Fruit fly (Drosophila melanogaster) whole organism, embryonic: ENCODE data around the gene CG4577.

Source experiments
- ATbp ChIP-seq: fragments of 200-800 bp; sonication (Bioruptor generic); optimal IDR thresholded peaks from 2 replicates; lab custom pipeline; 2017; ENCODE audit warnings: missing biosample characterization, mild to moderate bottlenecking, missing genetic modification characterization, missing genetic modification reagents
- Atf6 ChIP-seq: fragments of 200-800 bp; sonication (Bioruptor generic); IDR thresholded peaks from 2 replicates; pipeline ENCODE4 v1.3.6; 2022; ENCODE audit warnings: missing biosample characterization, missing genetic modification characterization
- B-H2 ChIP-seq: fragments of 200-800 bp; sonication (Bioruptor generic); optimal IDR thresholded peaks from 2 replicates; lab custom pipeline; 2018; ENCODE audit warnings: missing biosample characterization, mild to moderate bottlenecking, missing genetic modification characterization
- C15 ChIP-seq: fragments of 200-800 bp; sonication (Bioruptor generic); IDR thresholded peaks from 3 replicates; pipeline ENCODE4 v1.3.6; 2022; ENCODE audit warnings: missing biosample characterization, missing genetic modification characterization
- CG10209 ChIP-seq: fragments of 200-800 bp; sonication (Bioruptor generic); optimal IDR thresholded peaks from 3 replicates; lab custom pipeline; 2017; ENCODE audit warnings: missing biosample characterization, mild to moderate bottlenecking, missing genetic modification characterization, missing genetic modification reagents
- CG11398 ChIP-seq: fragments of 200-800 bp; sonication (Bioruptor generic); optimal IDR thresholded peaks from 2 replicates; lab custom pipeline; 2016; ENCODE audit warnings: missing biosample characterization, missing genetic modification characterization
- CG12391 ChIP-seq: fragments of 200-800 bp; sonication (Bioruptor generic); optimal IDR thresholded peaks from 3 replicates; lab custom pipeline; 2018; ENCODE audit warnings: missing biosample characterization, mild to moderate bottlenecking, missing genetic modification characterization, moderate library complexity
- CG12769 ChIP-seq: fragments of 200-800 bp; sonication (Bioruptor generic); optimal IDR thresholded peaks from 2 replicates; lab custom pipeline; 2019; ENCODE audit warnings: missing biosample characterization, mild to moderate bottlenecking, missing genetic modification characterization, moderate library complexity
- CG14050 ChIP-seq: fragments of 200-800 bp; sonication (Bioruptor generic); IDR thresholded peaks from 3 replicates; pipeline ENCODE4 v1.3.6; 2022; ENCODE audit warnings: missing biosample characterization, missing genetic modification characterization
- CG16815 ChIP-seq: fragments of 200-800 bp; sonication (Bioruptor generic); optimal IDR thresholded peaks from 3 replicates; lab custom pipeline; 2017; ENCODE audit warnings: missing biosample characterization, mild to moderate bottlenecking, missing genetic modification characterization
- CG17612 ChIP-seq: fragments of 200-800 bp; sonication (Bioruptor generic); IDR thresholded peaks from 2 replicates; pipeline ENCODE4 v1.3.6; 2022; ENCODE audit warnings: missing biosample characterization, missing genetic modification characterization
- CG1792 ChIP-seq: fragments of 200-800 bp; sonication (Bioruptor generic); optimal IDR thresholded peaks from 2 replicates; lab custom pipeline; 2016; ENCODE audit warnings: missing biosample characterization, missing genetic modification characterization
- CG18011 ChIP-seq: fragments of 200-800 bp; sonication (Bioruptor generic); optimal IDR thresholded peaks from 2 replicates; lab custom pipeline; 2017; ENCODE audit warnings: missing biosample characterization, missing genetic modification characterization, mild to moderate bottlenecking, moderate library complexity, missing genotype
- CG18476 ChIP-seq: fragments of 200-800 bp; sonication (Bioruptor generic); optimal IDR thresholded peaks from 2 replicates; lab custom pipeline; 2016; ENCODE audit warnings: missing biosample characterization, mild to moderate bottlenecking, missing genetic modification characterization
- CG32532 ChIP-seq: fragments of 200-800 bp; sonication (Bioruptor generic); IDR thresholded peaks from 2 replicates; pipeline ENCODE4 v1.3.6; 2022; ENCODE audit warnings: missing biosample characterization, missing genetic modification characterization
- CG4707 ChIP-seq: fragments of 200-800 bp; sonication (Bioruptor generic); optimal IDR thresholded peaks from 2 replicates; lab custom pipeline; 2018; ENCODE audit warnings: missing biosample characterization, mild to moderate bottlenecking, missing genetic modification characterization, moderate library complexity
- CG6254 ChIP-seq: fragments of 200-800 bp; sonication (Bioruptor generic); optimal IDR thresholded peaks from 3 replicates; lab custom pipeline; 2017; ENCODE audit warnings: mild to moderate bottlenecking, missing biosample characterization, missing genetic modification reagents, missing genetic modification characterization
- CG7271 ChIP-seq: fragments of 200-800 bp; sonication (Bioruptor generic); optimal IDR thresholded peaks from 2 replicates; lab custom pipeline; 2018; ENCODE audit warnings: missing biosample characterization, mild to moderate bottlenecking, missing genetic modification characterization, moderate library complexity
- CG7928 ChIP-seq: fragments of 200-800 bp; sonication (Bioruptor generic); optimal IDR thresholded peaks from 2 replicates; lab custom pipeline; 2017; ENCODE audit warnings: missing biosample characterization, mild to moderate bottlenecking, missing genetic modification characterization
- CG9609 ChIP-seq: fragments of 200-800 bp; sonication (Bioruptor generic); optimal IDR thresholded peaks from 3 replicates; lab custom pipeline; 2016; ENCODE audit warnings: missing biosample characterization, missing genetic modification characterization
- Deaf1 ChIP-seq: fragments of 200-800 bp; optimal IDR thresholded peaks from 3 replicates; lab custom pipeline; 2019; ENCODE audit warnings: missing biosample characterization, mild to moderate bottlenecking, missing genetic modification characterization, moderate library complexity
- Elba2 ChIP-seq: fragments of 200-800 bp; sonication (Bioruptor generic); optimal IDR thresholded peaks from 3 replicates; lab custom pipeline; 2016; ENCODE audit warnings: missing biosample characterization, missing genetic modification characterization
- Fer1 ChIP-seq: fragments of 200-800 bp; sonication (Bioruptor generic); optimal IDR thresholded peaks from 2 replicates; lab custom pipeline; 2017; ENCODE audit warnings: missing biosample characterization, mild to moderate bottlenecking, missing genetic modification characterization
- HLHmδ ChIP-seq: fragments of 200-800 bp; sonication (Bioruptor generic); optimal IDR thresholded peaks from 2 replicates; lab custom pipeline; 2018; ENCODE audit warnings: missing biosample characterization, mild to moderate bottlenecking, missing genetic modification characterization, moderate library complexity
- Lpt ChIP-seq: fragments of >200 bp; optimal IDR thresholded peaks from 2 replicates; lab custom pipeline; 2018; ENCODE audit warnings: missing biosample characterization, missing genetic modification characterization
- Meics ChIP-seq: fragments of 200-800 bp; sonication (Bioruptor generic); optimal IDR thresholded peaks from 2 replicates; lab custom pipeline; 2017; ENCODE audit warnings: missing biosample characterization, mild to moderate bottlenecking, missing genetic modification characterization
- Mrtf ChIP-seq: fragments of 200-800 bp; sonication (Bioruptor generic); IDR thresholded peaks from 3 replicates; pipeline ENCODE4 v1.3.6; 2022; ENCODE audit warnings: missing biosample characterization, missing genetic modification characterization
- Sin3A ChIP-seq: fragments of >200 bp; optimal IDR thresholded peaks from 2 replicates; lab custom pipeline; 2018
- TFAM ChIP-seq: fragments of 200-800 bp; sonication (Bioruptor generic); optimal IDR thresholded peaks from 2 replicates; lab custom pipeline; 2017; ENCODE audit warnings: missing biosample characterization, missing genetic modification characterization, inconsistent platforms
- Tbp ChIP-seq: fragments of >200 bp; optimal IDR thresholded peaks from 2 replicates; lab custom pipeline; 2018; ENCODE audit warnings: missing biosample characterization, missing genetic modification characterization
- ci ChIP-seq: fragments of 200-800 bp; sonication (Bioruptor generic); IDR thresholded peaks from 3 replicates; pipeline ENCODE4 v1.3.6; 2022; ENCODE audit warnings: missing biosample characterization, missing genetic modification characterization
- corto ChIP-seq: fragments of 200-800 bp; sonication (Bioruptor generic); optimal IDR thresholded peaks from 2 replicates; lab custom pipeline; 2016; ENCODE audit warnings: missing biosample characterization, mild to moderate bottlenecking, missing genetic modification characterization, moderate library complexity
- da ChIP-seq: fragments of 200-800 bp; sonication (Bioruptor generic); optimal IDR thresholded peaks from 2 replicates; lab custom pipeline; 2016; ENCODE audit warnings: missing biosample characterization, missing genetic modification characterization
- danr ChIP-seq: fragments of 200-800 bp; sonication (Bioruptor generic); IDR thresholded peaks from 2 replicates; pipeline ENCODE4 v1.3.6; 2022; ENCODE audit warnings: missing biosample characterization, missing genetic modification characterization
- dmrt99B ChIP-seq: fragments of 200-800 bp; sonication (Bioruptor generic); optimal IDR thresholded peaks from 2 replicates; lab custom pipeline; 2018; ENCODE audit warnings: missing biosample characterization, mild to moderate bottlenecking, missing genetic modification characterization, moderate library complexity
- emc ChIP-seq: fragments of 200-800 bp; sonication (Bioruptor generic); optimal IDR thresholded peaks from 2 replicates; lab custom pipeline; 2016; ENCODE audit warnings: missing biosample characterization, missing genetic modification characterization
- eyg ChIP-seq: fragments of 200-800 bp; sonication (Bioruptor generic); optimal IDR thresholded peaks from 3 replicates; lab custom pipeline; 2016; ENCODE audit warnings: missing biosample characterization, missing genetic modification characterization
- fru ChIP-seq: fragments of >200 bp; optimal IDR thresholded peaks from 2 replicates; lab custom pipeline; 2017
- gcm ChIP-seq: fragments of 200-800 bp; sonication (Bioruptor generic); optimal IDR thresholded peaks from 2 replicates; lab custom pipeline; 2019; ENCODE audit warnings: missing biosample characterization, mild to moderate bottlenecking, missing genetic modification characterization, moderate library complexity
- ind ChIP-seq: fragments of 200-800 bp; sonication (Bioruptor generic); optimal IDR thresholded peaks from 3 replicates; lab custom pipeline; 2016; ENCODE audit warnings: missing biosample characterization, missing genetic modification characterization
- kah ChIP-seq: fragments of 200-800 bp; sonication (Bioruptor generic); optimal IDR thresholded peaks from 2 replicates; lab custom pipeline; 2018; ENCODE audit warnings: missing biosample characterization, mild to moderate bottlenecking, missing genetic modification characterization
- klu ChIP-seq: fragments of 200-800 bp; sonication (Bioruptor generic); IDR thresholded peaks from 2 replicates; pipeline ENCODE4 v1.3.6; 2022; ENCODE audit warnings: missing biosample characterization, missing genetic modification characterization
- lov ChIP-seq, 2 experiments: fragments of 200-800 bp in 1 of 2; fragments of >200 bp in 1 of 2; sonication (Bioruptor generic) in 1 of 2; IDR thresholded peaks in 1 of 2; optimal IDR thresholded peaks in 1 of 2; 2 replicates in 1 of 2; 3 replicates in 1 of 2; pipeline versions ENCODE4 v1.3.6 to Lab custom; 2017 to 2022; ENCODE audit warnings: missing biosample characterization in 1 of 2, missing genetic modification characterization in 1 of 2
- p53 ChIP-seq: fragments of 200-800 bp; sonication (Bioruptor generic); optimal IDR thresholded peaks from 2 replicates; lab custom pipeline; 2016; ENCODE audit warnings: missing biosample characterization, missing genetic modification characterization
- pan ChIP-seq, 4 experiments: fragments of >200 bp in 3 of 4; fragments of 200-800 bp in 1 of 4; sonication (Bioruptor generic) in 1 of 4; optimal IDR thresholded peaks in 3 of 4; IDR thresholded peaks in 1 of 4; 2 replicates each; pipeline versions ENCODE4 v1.3.6 to Lab custom; 2017 to 2022; ENCODE audit warnings: missing biosample characterization in 2 of 4, missing genetic modification characterization in 2 of 4, mixed read lengths in 1 of 4
- pho ChIP-seq: fragments of 200-800 bp; sonication (Bioruptor generic); optimal IDR thresholded peaks from 2 replicates; lab custom pipeline; 2016; ENCODE audit warnings: missing biosample characterization, missing genetic modification characterization
- rib ChIP-seq: fragments of 200-800 bp; sonication (Bioruptor generic); IDR thresholded peaks from 2 replicates; pipeline ENCODE4 v1.3.6; 2022; ENCODE audit warnings: missing biosample characterization, missing genetic modification characterization
- stwl ChIP-seq: fragments of 200-800 bp; sonication (Bioruptor generic); optimal IDR thresholded peaks from 3 replicates; lab custom pipeline; 2018; ENCODE audit warnings: missing biosample characterization, mild to moderate bottlenecking, missing genetic modification characterization, moderate library complexity

CG4577 gene

DNA sequence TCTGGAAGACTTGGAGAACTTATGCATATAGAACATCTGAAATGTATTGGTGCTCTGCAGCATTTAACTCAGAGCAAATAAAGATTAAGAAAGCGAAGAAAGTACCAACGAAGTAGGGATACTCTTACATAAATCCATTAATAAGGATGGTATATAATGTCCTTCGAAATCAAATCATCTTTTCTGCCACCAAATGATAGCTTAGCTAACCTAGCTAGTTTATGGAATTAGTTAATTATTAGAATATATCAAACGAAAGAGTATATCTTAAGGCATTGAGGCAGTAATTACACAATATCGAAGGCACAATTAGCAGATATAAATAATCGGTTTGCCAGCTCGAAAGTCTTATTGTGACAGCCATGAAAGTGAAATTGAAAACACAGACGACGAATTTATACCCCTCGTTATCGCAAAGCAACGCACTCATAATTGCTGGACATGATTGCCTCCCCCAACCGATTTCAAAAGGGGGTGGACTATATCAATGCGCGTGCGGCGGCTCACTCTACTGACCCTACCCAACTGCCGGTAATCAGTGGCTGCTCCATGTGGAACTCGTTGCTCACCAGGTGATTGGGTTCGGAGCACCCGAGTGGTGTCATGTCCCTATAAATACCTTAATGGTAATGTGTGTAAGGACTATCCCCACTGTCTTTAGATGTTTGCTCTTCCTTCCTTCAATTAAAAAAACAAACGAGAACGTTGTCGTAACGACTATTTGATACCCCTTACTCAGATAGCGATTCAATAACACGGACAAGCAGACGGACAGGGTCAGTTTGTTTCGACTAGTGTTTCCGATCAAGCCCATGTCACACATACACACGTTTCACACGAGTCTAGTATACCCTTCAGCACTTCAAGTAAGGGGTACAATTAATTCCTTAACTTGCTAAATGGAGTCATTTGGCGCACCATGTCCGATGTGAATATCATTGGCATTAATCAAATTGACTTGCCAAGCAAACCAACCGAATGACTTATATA is 10.2 kb downstream of the CG4577 start (continued):
- TF ChIP-seq CG6254 (peak; percentile 21), p53 (GFP tag; lab: Kevin White, UChicago) (no peak), Meics (GFP tag; lab: Kevin White, UChicago) (peak; percentile 55), CG9609 (GFP tag; lab: Kevin White, UChicago) (peak; percentile 37), Mrtf (GFP tag; lab: Robert Waterston, UW) (peak; percentile 43; the same call in 1 of the 3 replicates), danr (GFP tag; lab: Robert Waterston, UW) (no peak), Tbp (GFP tag; lab: Kevin White, UChicago) (no peak), CG12391 (peak; percentile 70), eyg (GFP tag; lab: Kevin White, UChicago) (no peak), CG1792 (GFP tag; lab: Kevin White, UChicago) (no peak), ci (GFP tag; lab: Robert Waterston, UW) (peak; percentile 69; the same call in 2 of the 3 replicates), CG10209 (GFP tag; lab: Kevin White, UChicago) (peak; percentile 28), CG7928 (GFP tag; lab: Kevin White, UChicago) (no peak), CG14050 (GFP tag; lab: Robert Waterston, UW) (no peak), CG12769 (peak; percentile 79), HLHmδ (GFP tag; lab: Kevin White, UChicago) (no peak), kah (peak; percentile 2), corto (GFP tag; lab: Kevin White, UChicago) (peak; percentile 81), rib (GFP tag; lab: Robert Waterston, UW) (0 out of 2 replicates have a peak, but pooled peaks have one; percentile 31), Atf6 (GFP tag; lab: Robert Waterston, UW) (0 out of 2 replicates have a peak, but pooled peaks have one; percentile 30), stwl (tag; lab: Kevin White, UChicago) (no peak), CG16815 (GFP tag; lab: Kevin White, UChicago) (peak; percentile 30), klu (no peak), CG11398 (GFP tag; lab: Kevin White, UChicago) (no peak), CG17612 (GFP tag; lab: Robert Waterston, UW) (no peak), C15 (GFP tag; lab: Robert Waterston, UW) (no peak), pho (GFP tag; lab: Kevin White, UChicago) (peak; percentile 18), CG32532 (GFP tag; lab: Robert Waterston, UW) (0 out of 2 replicates have a peak, but pooled peaks have one; percentile 18), lov (optimal IDR thresholded peaks at IDR 0.05; lab: Kevin White, UChicago) (no peak), lov (GFP tag; IDR thresholded peaks at IDR 0.05; lab: Robert Waterston, UW) (no peak), CG18476 (no peak), gcm (GFP tag; lab: Kevin White, UChicago) (peak; percentile 3), Lpt (GFP tag; lab: Kevin White, UChicago) (no peak), da (no peak), emc (GFP tag; lab: Kevin White, UChicago) (no peak), dmrt99B (peak; percentile 73), ind (GFP tag; lab: Kevin White, UChicago) (peak; percentile 49), CG18011 (GFP tag; lab: Kevin White, UChicago) (no peak), pan (optimal IDR thresholded peaks at IDR 0.05; lab: Kevin White, UChicago) (no peak), pan (GFP tag; optimal IDR thresholded peaks at IDR 0.05 in 1 of 2, IDR thresholded peaks at IDR 0.05 in 1 of 2) (peak in 1 of 2 experiments; percentile 40), CG7271 (tag; lab: Kevin White, UChicago) (no peak), Elba2 (GFP tag; lab: Kevin White, UChicago) (no peak), CG4707 (no peak), Sin3A (no peak), Deaf1 (tag; lab: Kevin White, UChicago) (peak; percentile 19), fru (lab: Kevin White, UChicago) (no peak), Fer1 (GFP tag; lab: Kevin White, UChicago) (peak; percentile 47), B-H2 (GFP tag; lab: Kevin White, UChicago) (no peak), TFAM (GFP tag; lab: Kevin White, UChicago) (no peak), ATbp (GFP tag; lab: Kevin White, UChicago) (peak; percentile 49)
